Worm (Caenorhabditis elegans) whole organism, L2 larva: ENCODE measurements around the gene urm-1.

Experiments used
- ZK546.5 ChIP-seq: sonication (generic microtip); optimal IDR thresholded peaks from 2 replicates; lab custom pipeline; 2017; ENCODE audit warnings: missing biosample characterization, missing genetic modification characterization
- alr-1 ChIP-seq: fragments of 150-350 bp; optimal IDR thresholded peaks from 2 replicates; lab custom pipeline; 2014; ENCODE audit warnings: missing biosample characterization, missing genetic modification characterization
- aly-2 ChIP-seq: fragments of 150-350 bp; optimal IDR thresholded peaks from 2 replicates; lab custom pipeline; 2014; ENCODE audit warnings: missing biosample characterization, missing genetic modification characterization
- ama-1 ChIP-seq: fragments of 150-350 bp; optimal IDR thresholded peaks from 2 replicates; lab custom pipeline; 2018; ENCODE audit warnings: inconsistent platforms
- mdl-1 ChIP-seq, 2 experiments: fragments of 150-350 bp in 1 of 2; sonication (generic microtip) in 1 of 2; optimal IDR thresholded peaks; 2 replicates each; lab custom pipeline; 2017; ENCODE audit warnings: missing biosample characterization in 2 of 2, missing genetic modification characterization in 2 of 2
- nhr-11 ChIP-seq: fragments of 150-350 bp; optimal IDR thresholded peaks from 2 replicates; lab custom pipeline; 2014; ENCODE audit warnings: missing biosample characterization, missing genetic modification characterization
- nhr-12 ChIP-seq: fragments of 150-350 bp; optimal IDR thresholded peaks from 2 replicates; lab custom pipeline; 2014; ENCODE audit warnings: missing biosample characterization, missing genetic modification characterization
- peb-1 ChIP-seq: fragments of 150-350 bp; optimal IDR thresholded peaks from 2 replicates; lab custom pipeline; 2014; ENCODE audit warnings: missing biosample characterization, missing genetic modification characterization
- snpc-4 ChIP-seq: fragments of 150-350 bp; optimal IDR thresholded peaks from 2 replicates; lab custom pipeline; 2014; ENCODE audit warnings: missing biosample characterization, missing genetic modification characterization
- unc-39 ChIP-seq: fragments of 150-350 bp; optimal IDR thresholded peaks from 2 replicates; lab custom pipeline; 2014; ENCODE audit warnings: missing biosample characterization, missing genetic modification characterization
- ztf-11 ChIP-seq: sonication (generic microtip); optimal IDR thresholded peaks from 2 replicates; lab custom pipeline; 2017; ENCODE audit warnings: missing biosample characterization, missing genetic modification characterization
- ztf-4 ChIP-seq: fragments of 150-350 bp; optimal IDR thresholded peaks from 2 replicates; lab custom pipeline; 2014; ENCODE audit warnings: missing biosample characterization, missing genetic modification characterization

ce11 chrIII:10503753-10504152 lies 1.5 kb upstream of the urm-1 start, which contains the start of gene rab-33:
- TF ChIP-seq aly-2: no peak
- no peak for TF ChIP-seq nhr-12 (tag; lab: Kevin White, UChicago)
- no peak for TF ChIP-seq nhr-11
- TF ChIP-seq peb-1 (tag; lab: Kevin White, UChicago): no peak
- no peak for TF ChIP-seq ztf-11 (tag; lab: Kevin White, UChicago)
- no peak for TF ChIP-seq ama-1 (lab: Kevin White, UChicago)
- no peak for TF ChIP-seq alr-1 (tag; lab: Kevin White, UChicago)
- no peak for TF ChIP-seq ztf-4 (tag; lab: Kevin White, UChicago)
- no peak for TF ChIP-seq snpc-4 (tag; lab: Kevin White, UChicago)
- no peak for TF ChIP-seq ZK546.5 (tag; lab: Kevin White, UChicago)
- TF ChIP-seq mdl-1 (tag; optimal IDR thresholded peaks at IDR 0.05; lab: Kevin White, UChicago): no peak
- TF ChIP-seq unc-39 (tag; lab: Kevin White, UChicago): no peak
